Fruit fly (Drosophila melanogaster) whole organism, pupa: ENCODE measurements around the gene Cpr76Bd.

Experiments used
- CG10348 ChIP-seq: fragments of 200-800 bp; sonication (Bioruptor generic); IDR thresholded peaks from 2 replicates; pipeline ENCODE4 v1.3.6; 2022; ENCODE audit warnings: missing biosample characterization, missing genetic modification characterization
- CG12605 ChIP-seq: fragments of 200-800 bp; sonication (Bioruptor generic); IDR thresholded peaks from 2 replicates; pipeline ENCODE4 v1.3.6; 2022; ENCODE audit warnings: missing biosample characterization, missing genetic modification characterization
- CG13204 ChIP-seq: fragments of 200-800 bp; sonication (Bioruptor generic); optimal IDR thresholded peaks from 2 replicates; lab custom pipeline; 2018; ENCODE audit warnings: missing biosample characterization, mild to moderate bottlenecking, missing genetic modification characterization, moderate library complexity
- CG14655 ChIP-seq: fragments of 200-800 bp; sonication (Bioruptor generic); optimal IDR thresholded peaks from 3 replicates; lab custom pipeline; 2017; ENCODE audit warnings: mild to moderate bottlenecking, missing biosample characterization, missing genetic modification reagents, missing genetic modification characterization
- CG15710 ChIP-seq: fragments of 200-800 bp; sonication (Bioruptor generic); optimal IDR thresholded peaks from 2 replicates; lab custom pipeline; 2018; ENCODE audit warnings: missing biosample characterization, mild to moderate bottlenecking, missing genetic modification characterization, moderate library complexity
- CG17806 ChIP-seq: fragments of 200-800 bp; sonication (Bioruptor generic); optimal IDR thresholded peaks from 2 replicates; lab custom pipeline; 2018; ENCODE audit warnings: missing biosample characterization, mild to moderate bottlenecking, missing genetic modification characterization, moderate library complexity
- CG32121 ChIP-seq: fragments of 200-800 bp; sonication (Bioruptor generic); IDR thresholded peaks from 2 replicates; pipeline ENCODE4 v1.3.6; 2022; ENCODE audit warnings: missing biosample characterization, missing genetic modification characterization
- CG34367 ChIP-seq: fragments of 200-800 bp; sonication (Bioruptor generic); optimal IDR thresholded peaks from 2 replicates; lab custom pipeline; 2018; ENCODE audit warnings: missing biosample characterization, mild to moderate bottlenecking, missing genetic modification characterization
- CG4496 ChIP-seq: fragments of 200-800 bp; sonication (Bioruptor generic); IDR thresholded peaks from 3 replicates; pipeline ENCODE4 v1.3.6; 2022; ENCODE audit warnings: missing biosample characterization, missing genetic modification characterization
- CG8159 ChIP-seq: fragments of 200-800 bp; sonication (Bioruptor generic); optimal IDR thresholded peaks from 3 replicates; lab custom pipeline; 2018; ENCODE audit warnings: missing biosample characterization, mild to moderate bottlenecking, missing genetic modification characterization, moderate library complexity
- CG8301 ChIP-seq: fragments of 200-800 bp; sonication (Bioruptor generic); optimal IDR thresholded peaks from 2 replicates; lab custom pipeline; 2018; ENCODE audit warnings: missing biosample characterization, mild to moderate bottlenecking, missing genetic modification characterization
- CG9948 ChIP-seq: fragments of 200-800 bp; sonication (Bioruptor generic); optimal IDR thresholded peaks from 2 replicates; lab custom pipeline; 2018; ENCODE audit warnings: missing biosample characterization, mild to moderate bottlenecking, missing genetic modification characterization, moderate library complexity
- D1 ChIP-seq: fragments of 200-800 bp; sonication (Bioruptor generic); optimal IDR thresholded peaks from 2 replicates; lab custom pipeline; 2018; ENCODE audit warnings: missing biosample characterization, mild to moderate bottlenecking, missing genetic modification characterization, moderate library complexity
- EcR ChIP-seq: fragments of 200-800 bp; sonication (Bioruptor generic); optimal IDR thresholded peaks from 3 replicates; lab custom pipeline; 2019; ENCODE audit warnings: missing biosample characterization, missing genetic modification characterization, mild to moderate bottlenecking, moderate library complexity, missing genetic modification reagents
- Ets98B ChIP-seq: fragments of 200-800 bp; sonication (Bioruptor generic); IDR thresholded peaks from 2 replicates; pipeline ENCODE4 v1.3.6; 2022; ENCODE audit warnings: missing biosample characterization, missing genetic modification characterization
- Pif1A ChIP-seq: fragments of 200-800 bp; sonication (Bioruptor generic); optimal IDR thresholded peaks from 3 replicates; lab custom pipeline; 2016; ENCODE audit warnings: missing biosample characterization, missing genetic modification characterization
- Pif1B ChIP-seq: fragments of 200-800 bp; sonication (Bioruptor generic); optimal IDR thresholded peaks from 3 replicates; lab custom pipeline; 2016; ENCODE audit warnings: missing biosample characterization, missing genetic modification characterization
- Snoo ChIP-seq: fragments of 200-800 bp; sonication (Bioruptor generic); optimal IDR thresholded peaks from 3 replicates; lab custom pipeline; 2017; ENCODE audit warnings: missing biosample characterization, mild to moderate bottlenecking, missing genetic modification characterization, inconsistent platforms
- fd96Ca ChIP-seq: fragments of 200-800 bp; sonication (Bioruptor generic); IDR thresholded peaks from 3 replicates; pipeline ENCODE4 v1.3.6; 2022; ENCODE audit warnings: missing biosample characterization, missing genetic modification characterization
- gl ChIP-seq: fragments of 200-800 bp; sonication (Bioruptor generic); optimal IDR thresholded peaks from 2 replicates; lab custom pipeline; 2018; ENCODE audit warnings: missing biosample characterization, mild to moderate bottlenecking, missing genetic modification characterization
- rn ChIP-seq: fragments of 200-800 bp; sonication (Bioruptor generic); IDR thresholded peaks from 2 replicates; pipeline ENCODE4 v1.3.6; 2022; ENCODE audit warnings: missing biosample characterization, missing genetic modification characterization

The Cpr76Bd gene

dm6 chr3L:19528547-19528946 is 4.0 kb upstream of the Cpr76Bd start:
- no peak for TF ChIP-seq Snoo (tag; lab: Kevin White, UChicago)
- no peak for TF ChIP-seq Pif1B (GFP tag; lab: Kevin White, UChicago)
- TF ChIP-seq CG32121 (GFP tag; lab: Robert Waterston, UW) = no peak
- no peak for TF ChIP-seq CG12605 (GFP tag; lab: Robert Waterston, UW)
- no peak for TF ChIP-seq CG14655 (GFP tag; lab: Kevin White, UChicago)
- TF ChIP-seq D1 (tag; lab: Kevin White, UChicago) = no peak
- no peak for TF ChIP-seq fd96Ca (GFP tag; lab: Robert Waterston, UW)
- TF ChIP-seq CG17806 (tag; lab: Kevin White, UChicago) = no peak
- no peak for TF ChIP-seq CG34367 (tag; lab: Kevin White, UChicago)
- no peak for TF ChIP-seq CG10348 (GFP tag; lab: Robert Waterston, UW)
- no peak for TF ChIP-seq gl (tag; lab: Kevin White, UChicago)
- no peak for TF ChIP-seq EcR (GFP tag; lab: Kevin White, UChicago)
- TF ChIP-seq CG15710 (tag; lab: Kevin White, UChicago) = no peak
- TF ChIP-seq rn (GFP tag; lab: Robert Waterston, UW) = no peak
- TF ChIP-seq Ets98B = no peak
- no peak for TF ChIP-seq CG8301
- TF ChIP-seq Pif1A (GFP tag; lab: Kevin White, UChicago) = no peak
- no peak for TF ChIP-seq CG13204 (GFP tag; lab: Kevin White, UChicago)
- TF ChIP-seq, all 21 proteins: peak for 0

DNA sequence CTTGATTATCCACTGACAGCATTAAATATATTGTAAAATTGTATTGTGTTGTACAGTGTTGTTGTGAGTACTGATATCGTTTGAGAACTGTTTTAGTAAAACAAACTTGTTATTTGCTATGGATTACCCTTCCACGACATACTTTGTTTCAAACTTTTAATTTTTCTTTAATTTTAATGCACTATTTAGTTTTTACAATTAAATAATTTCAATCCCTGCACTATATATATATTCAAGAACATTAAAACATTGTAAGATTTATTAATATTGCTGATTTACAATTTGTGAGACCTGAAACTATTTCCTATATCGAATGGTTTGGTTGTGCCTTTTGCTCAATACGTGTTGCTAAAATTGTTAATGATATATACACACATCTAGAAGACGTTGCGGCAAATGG is 11.6 kb downstream of the Cpr76Bd start, which contains the start of the genes CG46434 and Dred:
CG46434 (minus strand) TSS at position 101 of the 400 bp plus-strand sequence.
Dred (minus strand) TSS at position 101 of the 400 bp plus-strand sequence.
- no peak for TF ChIP-seq CG17806 (tag; lab: Kevin White, UChicago)
- TF ChIP-seq Ets98B = no peak
- TF ChIP-seq, all 21 proteins: peak for 0

DNA sequence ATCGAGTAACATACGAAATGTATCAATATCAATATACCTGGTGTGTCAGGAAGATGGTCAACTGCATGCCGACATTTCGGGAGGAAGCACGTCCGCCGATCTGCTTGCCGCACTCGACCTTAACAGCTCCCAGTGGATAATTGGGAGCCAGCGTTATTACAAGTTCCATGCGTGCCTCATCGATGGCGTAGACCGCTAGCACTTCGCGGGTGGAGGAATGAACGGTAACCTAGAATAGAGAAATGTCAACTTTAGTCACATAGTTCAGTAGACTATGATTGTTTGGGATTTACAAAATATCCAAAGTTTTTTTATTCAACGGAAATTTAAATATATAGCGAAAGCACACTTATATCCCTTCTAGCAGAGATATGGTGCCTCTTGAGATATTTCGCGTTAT is 12.3 kb downstream of the Cpr76Bd start, which contains the start of the genes CG46435 and Rcd7:
CG46435 (plus strand) TSS at position 301 of the 400 bp plus-strand sequence.
Rcd7 (plus strand) TSS at position 301 of the 400 bp plus-strand sequence.
- no peak for TF ChIP-seq CG32121 (GFP tag; lab: Robert Waterston, UW)
- no peak for TF ChIP-seq CG34367 (tag; lab: Kevin White, UChicago)
- no peak for TF ChIP-seq CG4496 (GFP tag; lab: Robert Waterston, UW)
- no peak for TF ChIP-seq CG8159 (tag; lab: Kevin White, UChicago)
- no peak for TF ChIP-seq CG13204 (GFP tag; lab: Kevin White, UChicago)

DNA sequence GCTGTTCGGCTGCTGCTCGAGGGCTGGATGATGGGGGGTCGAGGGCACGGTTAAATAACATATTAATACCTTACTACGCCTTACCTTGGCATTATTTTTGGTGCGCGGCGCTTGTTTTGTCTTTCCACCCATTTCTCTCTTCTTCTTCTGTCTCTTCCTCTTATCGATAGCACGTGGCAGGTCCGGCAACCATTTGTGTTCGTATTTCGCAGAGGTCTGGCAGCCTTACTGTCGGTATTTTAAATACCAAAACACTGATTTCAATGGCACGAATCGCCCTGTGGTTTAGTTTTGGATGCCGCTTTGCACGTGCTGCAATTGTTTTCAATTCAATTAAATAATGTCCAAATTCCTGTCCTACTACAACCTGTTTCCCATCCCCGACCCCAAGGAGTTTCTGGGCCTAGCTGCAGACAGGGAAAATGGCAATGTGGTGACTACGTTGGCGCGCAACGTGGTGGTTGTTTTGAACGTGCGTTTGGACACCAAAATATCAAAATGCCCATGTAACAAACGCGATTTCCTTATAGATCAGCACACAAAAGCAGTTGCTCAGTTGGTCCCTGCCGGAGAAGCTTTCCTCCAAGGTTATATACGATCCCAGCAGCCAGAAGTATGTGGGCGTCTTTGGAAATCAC is 19.7 kb downstream of the Cpr76Bd start, which contains the start of the genes Ltn1 and CG9300:
Ltn1 (minus strand) TSS at position 155 of the 638 bp plus-strand sequence.
CG9300 (plus strand) TSS at position 285 of the 638 bp plus-strand sequence.
- TF ChIP-seq Ets98B (peak; percentile 17; the same call in 1 of the 2 replicates), rn (GFP tag; lab: Robert Waterston, UW) (no peak), EcR (GFP tag; lab: Kevin White, UChicago) (no peak), CG4496 (GFP tag; lab: Robert Waterston, UW) (0 out of 3 replicates have a peak, but pooled peaks have one; percentile 11), CG32121 (GFP tag; lab: Robert Waterston, UW) (peak; percentile 31; the same call in 1 of the 2 replicates)

- TF ChIP-seq CG10348 (GFP tag; lab: Robert Waterston, UW) = no peak
- TF ChIP-seq EcR (GFP tag; lab: Kevin White, UChicago) = peak; percentile 48
Observed at dm6 chr3L:19555906-19556457, 23.4 kb downstream of the Cpr76Bd start.

DNA sequence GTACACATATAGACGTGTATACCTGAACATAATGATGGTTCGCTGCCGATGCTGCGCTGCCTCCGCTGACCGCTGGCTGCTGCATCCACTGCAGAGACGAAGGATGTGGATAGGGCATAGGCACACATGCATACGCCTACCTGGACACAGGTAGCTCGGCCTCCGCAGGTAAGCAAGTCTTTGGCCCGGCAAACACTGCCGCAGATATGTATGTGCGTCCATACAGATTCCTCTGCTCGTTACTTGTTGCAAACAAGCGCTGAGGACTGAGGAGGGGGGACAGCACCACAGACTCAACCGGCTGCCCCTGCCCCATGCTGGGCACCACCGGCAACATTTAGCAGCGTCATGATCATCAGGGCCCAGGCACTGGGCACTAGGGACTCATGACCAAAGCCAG is 24.2 kb downstream of the Cpr76Bd start:
- TF ChIP-seq EcR (GFP tag; lab: Kevin White, UChicago) (peak; percentile 44), CG17806 (tag; lab: Kevin White, UChicago) (no peak), fd96Ca (GFP tag; lab: Robert Waterston, UW) (peak; percentile 50; the same call in 1 of the 3 replicates), CG4496 (GFP tag; lab: Robert Waterston, UW) (0 out of 3 replicates have a peak, but pooled peaks have one; percentile 15), CG13204 (GFP tag; lab: Kevin White, UChicago) (no peak)

- peak; percentile 84 for TF ChIP-seq CG9948 (tag; lab: Kevin White, UChicago)
- peak; percentile 81 for TF ChIP-seq gl (tag; lab: Kevin White, UChicago)
- no peak for TF ChIP-seq rn (GFP tag; lab: Robert Waterston, UW)
- TF ChIP-seq CG15710 (tag; lab: Kevin White, UChicago) = peak; percentile 83
- peak; percentile 14 for TF ChIP-seq CG8301
- no peak for TF ChIP-seq Ets98B
- TF ChIP-seq D1 (tag; lab: Kevin White, UChicago) = peak; percentile 79
- peak; percentile 74 for TF ChIP-seq EcR (GFP tag; lab: Kevin White, UChicago)
- peak; percentile 40 for TF ChIP-seq CG34367 (tag; lab: Kevin White, UChicago)
- peak; percentile 91 for TF ChIP-seq CG8159 (tag; lab: Kevin White, UChicago)
- TF ChIP-seq CG17806 (tag; lab: Kevin White, UChicago) = peak; percentile 67
- peak; percentile 78 for TF ChIP-seq CG14655 (GFP tag; lab: Kevin White, UChicago)
- TF ChIP-seq Pif1A (GFP tag; lab: Kevin White, UChicago) = no peak
- peak; percentile 59 for TF ChIP-seq Snoo (tag; lab: Kevin White, UChicago)
- TF ChIP-seq CG12605 (GFP tag; lab: Robert Waterston, UW) = no peak
Observed at dm6 chr3L:19557197-19557995, 24.9 kb downstream of the Cpr76Bd start.
